Worm (Caenorhabditis elegans) whole organism, midembryonic: Measurements from ENCODE around the gene plx-2.

Source experiments
- flt-1 ChIP-seq: fragments of 200-800 bp; sonication (Bioruptor generic); IDR thresholded peaks from 2 replicates; pipeline ENCODE4 v1.3.6; 2022; ENCODE audit warnings: missing genetic modification characterization, missing compliant biosample characterization
- tab-1 ChIP-seq: fragments of 200-800 bp; sonication (Bioruptor generic); IDR thresholded peaks from 2 replicates; pipeline ENCODE4 v1.3.6; 2022; ENCODE audit warnings: missing genetic modification characterization, missing compliant biosample characterization

ce11 chrII:14441144-14441543 lies 16.5 kb upstream of the plx-2 start, which contains the start of gene smg-8:
- TF ChIP-seq tab-1 (GFP tag; lab: Robert Waterston, UW), result no peak
- TF ChIP-seq flt-1 (GFP tag; lab: Robert Waterston, UW), result no peak
